Worm (Caenorhabditis elegans) whole organism, dauer: ENCODE measurements around the gene flp-15.

Source experiments
- unc-62 ChIP-seq: sonication (generic microtip); optimal IDR thresholded peaks from 2 replicates; lab custom pipeline; 2017; ENCODE audit warnings: missing biosample characterization, missing genetic modification reagents, missing genetic modification characterization

flp-15 gene

ce11 chrIII:13621717-13622116, 45.9 kb downstream of the flp-15 start:
- TF ChIP-seq unc-62 (GFP tag; lab: Kevin White, UChicago) = no peak

- TF ChIP-seq unc-62 (GFP tag; lab: Kevin White, UChicago) = no peak
These were observed 46.6 kb downstream of the flp-15 start for ce11 chrIII:13621012-13621411.

ce11 chrIII:13616793-13617192, 50.8 kb downstream of the flp-15 start, which contains the start of gene T12D8.9:
Gene T12D8.9, plus strand, starts transcription at chrIII:13617104.
- no peak for TF ChIP-seq unc-62 (GFP tag; lab: Kevin White, UChicago)

ce11 chrIII:13615530-13615929, 52.1 kb downstream of the flp-15 start:
- TF ChIP-seq unc-62 (GFP tag; lab: Kevin White, UChicago) = no peak

ce11 chrIII:13614751-13615150, 52.9 kb downstream of the flp-15 start:
- TF ChIP-seq unc-62 (GFP tag; lab: Kevin White, UChicago) = no peak

ce11 chrIII:13614206-13614605, 53.4 kb downstream of the flp-15 start:
- TF ChIP-seq unc-62 (GFP tag; lab: Kevin White, UChicago) = no peak
